Worm (Caenorhabditis elegans) whole organism, early embryonic: ENCODE results near the gene rabr-3.

Experiments used
- B0310.2 ChIP-seq: sonication (generic microtip); optimal IDR thresholded peaks from 2 replicates; lab custom pipeline; 2016; ENCODE audit warnings: mild to moderate bottlenecking, missing genetic modification characterization, missing compliant biosample characterization
- F13C5.2 ChIP-seq: sonication (generic microtip); optimal IDR thresholded peaks from 2 replicates; lab custom pipeline; 2017; ENCODE audit warnings: mild to moderate bottlenecking, missing genetic modification characterization, inconsistent platforms, missing compliant biosample characterization
- aly-1 ChIP-seq: sonication (generic microtip); optimal IDR thresholded peaks from 2 replicates; lab custom pipeline; 2016; ENCODE audit warnings: missing genetic modification characterization, missing compliant biosample characterization
- ama-1 ChIP-seq: fragments of 150-350 bp; optimal IDR thresholded peaks from 2 replicates; lab custom pipeline; 2014
- ceh-13 ChIP-seq: fragments of 200-800 bp; sonication (Bioruptor generic); optimal IDR thresholded peaks from 2 replicates; lab custom pipeline; 2018; ENCODE audit warnings: mild to moderate bottlenecking, missing genetic modification characterization, missing compliant biosample characterization
- ceh-36 ChIP-seq: sonication (generic microtip); optimal IDR thresholded peaks from 2 replicates; lab custom pipeline; 2016; ENCODE audit warnings: missing genetic modification characterization, inconsistent platforms, missing compliant biosample characterization
- ets-7 ChIP-seq: sonication (generic microtip); optimal IDR thresholded peaks from 2 replicates; lab custom pipeline; 2016; ENCODE audit warnings: missing genotype, missing genetic modification characterization, missing compliant biosample characterization
- flt-1 ChIP-seq: fragments of 200-800 bp; sonication (Bioruptor generic); IDR thresholded peaks from 2 replicates; pipeline ENCODE4 v1.3.6; 2022; ENCODE audit warnings: missing genetic modification characterization, missing compliant biosample characterization
- hmbx-1 ChIP-seq: sonication (generic microtip); optimal IDR thresholded peaks from 2 replicates; lab custom pipeline; 2016; ENCODE audit warnings: mild to moderate bottlenecking, missing genetic modification characterization, missing compliant biosample characterization
- hmg-4 ChIP-seq: fragments of 200-800 bp; sonication (Bioruptor generic); optimal IDR thresholded peaks from 2 replicates; lab custom pipeline; 2018; ENCODE audit warnings: mild to moderate bottlenecking, missing genetic modification characterization, missing compliant biosample characterization
- hnd-1 ChIP-seq: sonication (generic microtip); optimal IDR thresholded peaks from 2 replicates; lab custom pipeline; 2016; ENCODE audit warnings: missing genetic modification characterization, missing compliant biosample characterization
- pes-1 ChIP-seq: fragments of 200-800 bp; sonication (Bioruptor generic); IDR thresholded peaks from 2 replicates; pipeline ENCODE4 v1.3.6; 2022; ENCODE audit warnings: missing genetic modification reagents, missing genetic modification characterization, missing compliant biosample characterization
- scrt-1 ChIP-seq: fragments of 200-800 bp; sonication (Bioruptor generic); IDR thresholded peaks from 2 replicates; pipeline ENCODE4 v1.3.6; 2022; ENCODE audit warnings: missing genetic modification characterization, missing compliant biosample characterization
- sea-1 ChIP-seq: fragments of 200-800 bp; sonication (Bioruptor generic); conservative IDR thresholded peaks from 2 replicates; pipeline ENCODE4 v1.3.6; 2022; ENCODE audit warnings: missing genetic modification characterization, missing compliant biosample characterization
- tbx-11 ChIP-seq: fragments of 200-800 bp; sonication (Bioruptor generic); IDR thresholded peaks from 2 replicates; pipeline ENCODE4 v1.3.6; 2022; ENCODE audit warnings: missing genetic modification characterization, missing compliant biosample characterization
- tbx-37 ChIP-seq: fragments of 200-800 bp; sonication (Bioruptor generic); conservative IDR thresholded peaks from 2 replicates; pipeline ENCODE4 v1.3.6; 2022; ENCODE audit warnings: missing genetic modification reagents, missing genetic modification characterization, missing compliant biosample characterization
- tra-4 ChIP-seq: sonication (generic microtip); optimal IDR thresholded peaks from 2 replicates; lab custom pipeline; 2017; ENCODE audit warnings: missing genetic modification characterization, missing compliant biosample characterization

Gene rabr-3

DNA sequence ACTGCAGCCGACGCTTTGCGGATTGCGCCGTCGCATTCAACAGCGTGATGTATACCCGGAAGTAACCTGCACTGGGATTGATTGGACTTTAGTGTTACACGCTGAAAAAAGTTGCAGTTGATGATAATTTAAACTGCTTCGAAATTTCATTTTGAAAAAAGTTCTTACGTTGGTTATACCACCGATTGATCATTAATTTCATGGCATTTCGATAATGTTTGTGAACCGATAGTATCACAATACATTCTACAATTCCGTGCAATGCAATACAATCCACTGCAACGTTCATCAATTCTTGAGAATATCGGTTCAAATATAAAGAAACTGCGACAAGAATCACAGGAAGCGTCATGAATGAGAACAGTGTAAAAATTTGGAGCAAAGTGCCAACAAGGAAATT is 39.7 kb downstream of the rabr-3 start, which contains the start of gene F21H7.3:
F21H7.3 (minus strand) TSS at position 101 of the 400 bp plus-strand sequence.
- no peak for TF ChIP-seq hnd-1
- no peak for TF ChIP-seq tra-4 (tag; lab: Kevin White, UChicago)
- no peak for TF ChIP-seq B0310.2 (tag; lab: Kevin White, UChicago)
- no peak for TF ChIP-seq flt-1 (GFP tag; lab: Robert Waterston, UW)
- TF ChIP-seq scrt-1 (GFP tag; lab: Robert Waterston, UW) = no peak
- no peak for TF ChIP-seq ceh-36 (tag; lab: Kevin White, UChicago)

DNA sequence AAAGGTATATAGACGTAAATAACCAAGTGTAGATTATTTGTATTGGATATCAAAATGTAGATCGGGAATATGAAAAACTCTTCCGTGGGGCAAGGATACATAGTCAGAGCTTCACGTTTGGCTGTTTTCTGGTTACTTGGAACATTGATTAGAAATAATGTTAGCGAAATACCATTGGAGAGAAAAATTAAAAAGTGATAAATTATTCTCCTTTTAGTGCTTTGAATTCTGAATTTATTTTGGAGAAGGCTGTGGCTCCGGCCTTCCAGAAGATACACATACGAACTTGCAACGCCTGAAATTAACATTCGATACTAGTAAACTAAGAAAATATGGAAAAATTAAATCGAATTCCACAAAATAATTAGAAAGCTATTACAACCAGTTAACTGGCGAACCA is 40.2 kb downstream of the rabr-3 start, which contains the start of gene srh-98:
srh-98 (minus strand) TSS at position 101 of the 400 bp plus-strand sequence.
- TF ChIP-seq pes-1 (GFP tag; lab: Robert Waterston, UW) (no peak), tbx-37 (GFP tag; lab: Robert Waterston, UW) (no peak), tbx-11 (GFP tag; lab: Robert Waterston, UW) (no peak), flt-1 (GFP tag; lab: Robert Waterston, UW) (no peak), tra-4 (tag; lab: Kevin White, UChicago) (no peak), hnd-1 (no peak), ceh-13 (GFP tag; lab: Kevin White, UChicago) (no peak), ets-7 (tag; lab: Kevin White, UChicago) (no peak), B0310.2 (tag; lab: Kevin White, UChicago) (no peak), hmg-4 (GFP tag; lab: Kevin White, UChicago) (no peak)

DNA sequence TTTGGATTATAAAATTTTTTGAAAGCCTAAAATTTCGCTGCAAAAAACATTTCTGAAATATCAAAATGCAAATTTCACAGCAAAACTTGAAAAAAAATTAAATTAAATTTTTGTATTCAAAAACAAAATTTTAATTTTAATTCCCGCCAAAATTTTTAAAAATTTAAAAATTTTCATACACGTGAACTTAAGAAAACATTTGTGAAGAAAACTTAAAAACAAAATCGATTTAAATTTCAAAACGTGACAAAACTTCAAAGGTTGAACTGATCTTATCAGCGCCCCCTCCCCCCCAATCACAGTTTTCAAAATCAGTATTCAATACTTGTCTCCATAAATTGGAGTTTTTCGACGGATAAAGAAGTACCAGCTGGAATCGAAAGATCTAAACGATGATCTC is 41.7 kb downstream of the rabr-3 start, which contains the start of gene F21H7.5:
F21H7.5 (plus strand) TSS at position 301 of the 400 bp plus-strand sequence.
- TF ChIP-seq ceh-36 (tag; lab: Kevin White, UChicago) = no peak
- no peak for TF ChIP-seq B0310.2 (tag; lab: Kevin White, UChicago)
- TF ChIP-seq hnd-1 = no peak
- no peak for TF ChIP-seq tbx-37 (GFP tag; lab: Robert Waterston, UW)
- no peak for TF ChIP-seq tra-4 (tag; lab: Kevin White, UChicago)
- no peak for TF ChIP-seq sea-1

DNA sequence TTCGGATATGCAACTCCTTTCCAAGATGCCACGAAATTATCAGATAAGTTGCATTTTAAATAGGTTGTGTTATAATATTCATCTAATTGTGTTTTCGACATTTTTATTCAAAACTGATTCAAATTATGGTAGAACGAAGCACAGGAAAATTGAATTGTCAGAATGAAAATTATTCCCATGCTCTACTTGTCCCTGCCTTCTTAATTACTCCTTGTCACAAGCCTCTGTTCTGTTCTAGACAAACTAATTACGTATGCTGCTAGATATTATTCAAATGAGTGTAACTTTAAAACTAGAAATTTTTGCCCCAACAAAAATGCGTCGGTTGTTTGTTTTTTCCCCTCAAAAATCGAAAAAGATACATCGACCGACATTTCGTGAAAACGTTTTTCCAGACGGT is 48.6 kb downstream of the rabr-3 start, which contains the start of gene srh-104:
srh-104 (minus strand) TSS at position 101 of the 400 bp plus-strand sequence.
- TF ChIP-seq hmbx-1 (no peak), hnd-1 (no peak), F13C5.2 (no peak), tbx-11 (GFP tag; lab: Robert Waterston, UW) (no peak), tra-4 (tag; lab: Kevin White, UChicago) (no peak), hmg-4 (GFP tag; lab: Kevin White, UChicago) (no peak), pes-1 (GFP tag; lab: Robert Waterston, UW) (no peak), tbx-37 (GFP tag; lab: Robert Waterston, UW) (no peak), ceh-13 (GFP tag; lab: Kevin White, UChicago) (no peak), ama-1 (lab: Kevin White, UChicago) (no peak), aly-1 (tag; lab: Kevin White, UChicago) (no peak), ets-7 (tag; lab: Kevin White, UChicago) (no peak), flt-1 (GFP tag; lab: Robert Waterston, UW) (no peak), B0310.2 (tag; lab: Kevin White, UChicago) (no peak), scrt-1 (GFP tag; lab: Robert Waterston, UW) (no peak)
